Comparison of ENCODE assay signal across 4 worm cellular contexts in the genomic region with DNA sequence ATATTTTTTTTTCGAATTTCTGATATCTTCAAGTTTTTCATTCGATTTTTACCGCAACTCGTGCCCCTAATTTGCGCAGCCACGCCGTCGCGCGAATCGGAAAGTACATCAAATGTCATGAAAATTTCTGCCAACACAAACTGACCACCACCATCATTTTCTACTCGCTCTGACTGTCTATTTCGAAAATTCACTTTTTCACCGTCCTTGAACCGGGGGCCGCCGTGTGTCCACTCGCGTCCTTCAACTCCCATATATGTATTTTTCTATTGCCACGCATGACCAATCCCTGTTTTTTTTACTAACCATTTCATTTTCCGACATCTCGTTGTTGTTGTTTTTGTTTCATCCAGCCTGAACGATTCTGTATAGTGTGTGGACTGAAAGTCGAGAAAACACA.
A peak's percentile ranks its signal among the peaks of the same experiment; 100 is the strongest.
TF ChIP-seq lines count a peak whose summit lies in the region.

No protein-coding gene starts in this region.

TF ChIP-seq in whole organism, L1 larva, 84 proteins besides CTCF, POLR2A, EP300 and RAD21:
- TF ChIP-seq egl-13 (tag; optimal IDR thresholded peaks at IDR 0.05; lab: Kevin White, UChicago) (no peak), snu-23 (GFP tag; optimal IDR thresholded peaks at IDR 0.05; lab: Kevin White, UChicago) (peak; percentile 41), lin-14 (GFP tag; optimal IDR thresholded peaks at IDR 0.05; lab: Kevin White, UChicago) (peak; percentile 78), lin-35 (GFP tag; optimal IDR thresholded peaks at IDR 0.05; lab: Kevin White, UChicago) (peak in 1 of 2 experiments; percentile 13), nhr-90 (tag; optimal IDR thresholded peaks at IDR 0.05; lab: Kevin White, UChicago; ENCODE audit: poor library complexity) (peak; percentile 1), nhr-84 (tag; optimal IDR thresholded peaks at IDR 0.05; lab: Kevin White, UChicago) (no peak), fkh-8 (tag; optimal IDR thresholded peaks at IDR 0.05; lab: Kevin White, UChicago) (no peak), pax-3 (tag; optimal IDR thresholded peaks at IDR 0.05; lab: Kevin White, UChicago) (no peak), nhr-77 (tag; optimal IDR thresholded peaks at IDR 0.05; lab: Kevin White, UChicago) (no peak), nhr-71 (tag; optimal IDR thresholded peaks at IDR 0.05; lab: Kevin White, UChicago) (peak; percentile 34), nhr-20 (tag; optimal IDR thresholded peaks at IDR 0.05; lab: Kevin White, UChicago) (peak; percentile 58), mep-1 (tag; optimal IDR thresholded peaks at IDR 0.05; lab: Kevin White, UChicago) (peak; percentile 26), nhr-19 (GFP tag; conservative IDR thresholded peaks at IDR 0.05; lab: Robert Waterston, UW) (peak; percentile 13), nhr-85 (tag; lab: Kevin White, UChicago) (peak; percentile 30), unc-130 (tag; optimal IDR thresholded peaks at IDR 0.05; lab: Kevin White, UChicago) (peak; percentile 6), efl-1 (optimal IDR thresholded peaks at IDR 0.05; lab: Kevin White, UChicago) (no peak), efl-1 (GFP tag; optimal IDR thresholded peaks at IDR 0.05 in 1 of 2; lab: Kevin White, UChicago) (peak in 1 of 2 experiments; percentile 82), blmp-1 (tag; optimal IDR thresholded peaks at IDR 0.05; lab: Kevin White, UChicago) (peak; percentile 97), hpl-2 (GFP tag; optimal IDR thresholded peaks at IDR 0.05; lab: Kevin White, UChicago) (no peak), hlh-17 (GFP tag; optimal IDR thresholded peaks at IDR 0.05; lab: Kevin White, UChicago; ENCODE audit: borderline replicate concordance) (no peak), lin-13 (GFP tag; optimal IDR thresholded peaks at IDR 0.05; lab: Kevin White, UChicago) (no peak)

TF ChIP-seq in whole organism, L2 larva, 48 proteins besides CTCF, POLR2A, EP300 and RAD21 (continues in another document):
- no peak for TF ChIP-seq nhr-11 (tag; optimal IDR thresholded peaks at IDR 0.05; lab: Kevin White, UChicago)
- TF ChIP-seq gmeb-1 (tag; optimal IDR thresholded peaks at IDR 0.05; lab: Kevin White, UChicago) = no peak
- TF ChIP-seq lin-13 (GFP tag; optimal IDR thresholded peaks at IDR 0.05; lab: Kevin White, UChicago) = no peak
- TF ChIP-seq blmp-1 (tag; optimal IDR thresholded peaks at IDR 0.05; lab: Kevin White, UChicago; ENCODE audit: insufficient read depth) = peak; percentile 91
- TF ChIP-seq alr-1 (tag; optimal IDR thresholded peaks at IDR 0.05; lab: Kevin White, UChicago) = no peak
- TF ChIP-seq egl-27 (tag; optimal IDR thresholded peaks at IDR 0.05; lab: Kevin White, UChicago) = no peak
- no peak for TF ChIP-seq snpc-4 (tag; optimal IDR thresholded peaks at IDR 0.05; lab: Kevin White, UChicago)
- no peak for TF ChIP-seq Y55F3AM.14 (GFP tag; optimal IDR thresholded peaks at IDR 0.05; lab: Kevin White, UChicago)
- TF ChIP-seq skn-1 (tag; optimal IDR thresholded peaks at IDR 0.05; lab: Kevin White, UChicago) = no peak
- no peak for TF ChIP-seq fos-1 (tag; optimal IDR thresholded peaks at IDR 0.05; lab: Kevin White, UChicago)
- TF ChIP-seq ztf-1 (GFP tag; conservative IDR thresholded peaks at IDR 0.05; lab: Robert Waterston, UW) = no peak
- no peak for TF ChIP-seq ama-1 (optimal IDR thresholded peaks at IDR 0.05; lab: Kevin White, UChicago)
- TF ChIP-seq sma-9 (GFP tag; optimal IDR thresholded peaks at IDR 0.05; lab: Kevin White, UChicago) = peak; percentile 31
- no peak for TF ChIP-seq sma-9 (tag; optimal IDR thresholded peaks at IDR 0.05; lab: Kevin White, UChicago)
- TF ChIP-seq aly-2 (tag; optimal IDR thresholded peaks at IDR 0.05; lab: Kevin White, UChicago) = no peak
- TF ChIP-seq nhr-25 (tag; optimal IDR thresholded peaks at IDR 0.05; lab: Kevin White, UChicago) = no peak
- no peak for TF ChIP-seq peb-1 (tag; optimal IDR thresholded peaks at IDR 0.05; lab: Kevin White, UChicago)
- no peak for TF ChIP-seq nhr-12 (tag; optimal IDR thresholded peaks at IDR 0.05; lab: Kevin White, UChicago)
- TF ChIP-seq nhr-129 (tag; optimal IDR thresholded peaks at IDR 0.05; lab: Kevin White, UChicago) = no peak
- TF ChIP-seq ZK546.5 (tag; optimal IDR thresholded peaks at IDR 0.05; lab: Kevin White, UChicago) = no peak
- TF ChIP-seq C34F6.9 (tag; optimal IDR thresholded peaks at IDR 0.05; lab: Kevin White, UChicago) = no peak
- TF ChIP-seq elt-1 (tag; optimal IDR thresholded peaks at IDR 0.05; lab: Kevin White, UChicago) = no peak
- no peak for TF ChIP-seq nhr-23 (tag; optimal IDR thresholded peaks at IDR 0.05; lab: Kevin White, UChicago)
- no peak for TF ChIP-seq lin-39 (tag; optimal IDR thresholded peaks at IDR 0.05; lab: Kevin White, UChicago)

TF ChIP-seq in whole organism, L3 larva, 47 proteins besides CTCF, POLR2A, EP300 and RAD21:
- peak; percentile 62 for TF ChIP-seq nhr-25 (tag; optimal IDR thresholded peaks at IDR 0.05; lab: Kevin White, UChicago)
- TF ChIP-seq nhr-28 (tag; optimal IDR thresholded peaks at IDR 0.05; lab: Kevin White, UChicago) = no peak
- TF ChIP-seq nhr-23 (tag; optimal IDR thresholded peaks at IDR 0.05; lab: Kevin White, UChicago) = peak; percentile 0

TF ChIP-seq in whole organism, L4 larva, 104 proteins besides CTCF, POLR2A, EP300 and RAD21:
- TF ChIP-seq nhr-25 (tag; optimal IDR thresholded peaks at IDR 0.05; lab: Kevin White, UChicago; ENCODE audit: borderline replicate concordance, insufficient read depth) (peak; percentile 72), mdt-29 (GFP tag; IDR thresholded peaks at IDR 0.05; lab: Robert Waterston, UW) (no peak), zfp-3 (GFP tag; conservative IDR thresholded peaks at IDR 0.05; lab: Robert Waterston, UW) (0 out of 2 replicates have a peak, but pooled peaks have one; percentile 22), egl-43 (GFP tag; IDR thresholded peaks at IDR 0.05; lab: Robert Waterston, UW) (no peak), hlh-30 (tag; optimal IDR thresholded peaks at IDR 0.05; lab: Kevin White, UChicago; ENCODE audit: insufficient read depth) (peak; percentile 38), nhr-28 (tag; optimal IDR thresholded peaks at IDR 0.05; lab: Kevin White, UChicago) (peak; percentile 5), mxl-3 (GFP tag; optimal IDR thresholded peaks at IDR 0.05; lab: Kevin White, UChicago) (peak; percentile 23)

Comparison
In these comparisons a context has a peak if more than half of its experiments do, and no peak if none do; other contexts are left out.
1. Of the 29 proteins assayed by ChIP-seq in both whole organism, L4 larva and whole organism, L1 larva: peak only in whole organism, L4 larva: nhr-28; only in whole organism, L1 larva: mep-1 and unc-130; in both: none; in neither: 26.